Fruit fly (Drosophila melanogaster): ENCODE measurements around the gene Glyat.

DNA sequence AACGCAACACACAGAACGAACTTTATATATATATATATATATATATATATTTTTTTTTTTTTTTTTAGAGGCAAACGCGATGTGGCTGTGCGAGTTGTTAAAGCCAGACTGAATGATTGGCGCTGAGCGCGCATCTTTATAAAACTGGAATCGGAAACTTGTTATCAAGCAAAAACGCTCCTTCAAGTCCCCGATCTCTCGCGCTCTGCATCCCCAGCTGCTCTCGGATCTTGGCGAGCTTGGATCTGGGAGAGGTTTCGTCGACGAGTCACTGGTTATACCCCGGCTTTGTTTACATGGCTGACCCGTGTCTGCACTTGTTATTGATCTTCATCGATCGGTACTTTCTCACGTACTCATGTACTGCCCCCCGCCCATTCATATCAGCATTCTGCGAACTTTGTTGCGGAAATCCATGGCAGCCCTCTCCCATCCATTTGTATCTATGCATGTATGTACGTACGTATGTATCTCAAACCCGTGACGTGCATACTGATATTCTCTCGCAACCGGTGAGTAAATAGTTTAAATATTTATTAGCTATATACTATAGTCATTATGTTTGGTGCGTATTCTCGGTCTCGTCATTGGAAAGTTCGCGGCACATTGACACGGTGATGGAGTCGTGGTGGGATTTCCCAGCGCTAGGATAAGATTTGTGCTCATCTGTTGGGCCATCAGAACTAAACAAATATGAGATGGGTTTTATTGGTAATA, 3.1 kb downstream of the Glyat start, which contains the start of gene Spn28Dc:
- TF ChIP-seq cic (GFP tag; optimal IDR thresholded peaks at IDR 0.05) (peak; percentile 89), tj (GFP tag; optimal IDR thresholded peaks at IDR 0.05) (peak; percentile 6), CG1620 (GFP tag; optimal IDR thresholded peaks at IDR 0.05) (no peak), kay (GFP tag; ENCODE audit: borderline replicate concordance) (no peak), ovo (GFP tag; optimal IDR thresholded peaks at IDR 0.05) (no peak), Hr96 (GFP tag; optimal IDR thresholded peaks at IDR 0.05) (no peak), CG5204 (GFP tag; optimal IDR thresholded peaks at IDR 0.05) (no peak), CG11617 (GFP tag; optimal IDR thresholded peaks at IDR 0.05) (no peak), toe (GFP tag; optimal IDR thresholded peaks at IDR 0.05) (no peak), cnc (optimal IDR thresholded peaks at IDR 0.05) (no peak), CG33017 (tag; optimal IDR thresholded peaks at IDR 0.05) (no peak)
